Worm (Caenorhabditis elegans) whole organism, late embryonic: Measurements from ENCODE around the gene Y43F8B.10.

Experiments used
- C08G9.2 ChIP-seq: sonication (generic microtip); optimal IDR thresholded peaks from 2 replicates; lab custom pipeline; 2016; ENCODE audit warnings: mild to moderate bottlenecking, missing genetic modification characterization, moderate library complexity, missing compliant biosample characterization
- C38D4.7 ChIP-seq: fragments of 200-800 bp; sonication (Bioruptor generic); optimal IDR thresholded peaks from 2 replicates; lab custom pipeline; 2018; ENCODE audit warnings: mild to moderate bottlenecking, missing genetic modification characterization, moderate library complexity, missing compliant biosample characterization
- F13H6.1 ChIP-seq: sonication (generic microtip); optimal IDR thresholded peaks from 2 replicates; lab custom pipeline; 2016; ENCODE audit warnings: missing genetic modification characterization, missing compliant biosample characterization
- K02D7.2 ChIP-seq: sonication (generic microtip); optimal IDR thresholded peaks from 2 replicates; lab custom pipeline; 2017; ENCODE audit warnings: mild to moderate bottlenecking, missing genetic modification characterization, missing compliant biosample characterization
- K09A11.1 ChIP-seq: sonication (generic microtip); optimal IDR thresholded peaks from 2 replicates; lab custom pipeline; 2017; ENCODE audit warnings: antibody characterized with exemption, mild to moderate bottlenecking, missing genetic modification characterization, missing compliant biosample characterization; ENCODE audit not compliant: insufficient read depth
- ama-1 ChIP-seq: fragments of 150-350 bp; optimal IDR thresholded peaks from 2 replicates; lab custom pipeline; 2014
- ceh-14 ChIP-seq: sonication (generic microtip); optimal IDR thresholded peaks from 2 replicates; lab custom pipeline; 2016; ENCODE audit warnings: missing genotype, missing genetic modification characterization, missing compliant biosample characterization
- ceh-18 ChIP-seq: sonication (generic microtip); optimal IDR thresholded peaks from 2 replicates; lab custom pipeline; 2016; ENCODE audit warnings: missing genetic modification characterization, missing compliant biosample characterization
- ceh-2 ChIP-seq: sonication (generic microtip); optimal IDR thresholded peaks from 2 replicates; lab custom pipeline; 2016; ENCODE audit warnings: missing genotype, missing genetic modification characterization, missing compliant biosample characterization
- ceh-22 ChIP-seq: sonication (generic microtip); optimal IDR thresholded peaks from 2 replicates; lab custom pipeline; 2017; ENCODE audit warnings: missing biosample characterization, missing genetic modification characterization
- ceh-24 ChIP-seq: sonication (generic microtip); optimal IDR thresholded peaks from 2 replicates; lab custom pipeline; 2016; ENCODE audit warnings: mild to moderate bottlenecking, missing genetic modification characterization, missing compliant biosample characterization
- ceh-45 ChIP-seq: fragments of 200-800 bp; sonication (Bioruptor generic); IDR thresholded peaks from 2 replicates; pipeline ENCODE4 v1.3.6; 2022; ENCODE audit warnings: missing genetic modification reagents, missing genetic modification characterization, missing compliant biosample characterization
- ceh-6 ChIP-seq: fragments of 200-800 bp; sonication (Bioruptor generic); optimal IDR thresholded peaks from 2 replicates; lab custom pipeline; 2018; ENCODE audit warnings: mild to moderate bottlenecking, missing genetic modification characterization, missing compliant biosample characterization
- ceh-9 ChIP-seq: sonication (generic microtip); optimal IDR thresholded peaks from 2 replicates; lab custom pipeline; 2016; ENCODE audit warnings: mild to moderate bottlenecking, missing genetic modification characterization, inconsistent platforms, missing compliant biosample characterization
- dmd-4 ChIP-seq: sonication (generic microtip); optimal IDR thresholded peaks from 2 replicates; lab custom pipeline; 2016; ENCODE audit warnings: borderline replicate concordance, missing genetic modification characterization, missing compliant biosample characterization
- dve-1 ChIP-seq: sonication (generic microtip); optimal IDR thresholded peaks from 2 replicates; lab custom pipeline; 2017; ENCODE audit warnings: antibody characterized with exemption, mild to moderate bottlenecking, missing genetic modification characterization, missing compliant biosample characterization
- elt-2 ChIP-seq: sonication (generic microtip); optimal IDR thresholded peaks from 2 replicates; lab custom pipeline; 2016; ENCODE audit warnings: missing genetic modification reagents, missing genetic modification characterization, missing compliant biosample characterization
- elt-4 ChIP-seq: sonication (generic microtip); optimal IDR thresholded peaks from 2 replicates; lab custom pipeline; 2016; ENCODE audit warnings: missing genetic modification characterization, missing compliant biosample characterization
- ets-4 ChIP-seq: sonication (generic microtip); optimal IDR thresholded peaks from 2 replicates; lab custom pipeline; 2016; ENCODE audit warnings: missing genetic modification characterization, missing compliant biosample characterization
- fax-1 ChIP-seq: sonication (generic microtip); optimal IDR thresholded peaks from 2 replicates; lab custom pipeline; 2016; ENCODE audit warnings: missing genotype, missing genetic modification characterization, missing compliant biosample characterization
- fkh-6 ChIP-seq: sonication (generic microtip); optimal IDR thresholded peaks from 2 replicates; lab custom pipeline; 2016; ENCODE audit warnings: missing genetic modification characterization, missing compliant biosample characterization
- hlh-13 ChIP-seq: fragments of 200-800 bp; sonication (Bioruptor generic); optimal IDR thresholded peaks from 2 replicates; lab custom pipeline; 2018; ENCODE audit warnings: mild to moderate bottlenecking, missing genetic modification characterization, missing compliant biosample characterization
- hlh-30 ChIP-seq: sonication (generic microtip); optimal IDR thresholded peaks from 2 replicates; lab custom pipeline; 2017; ENCODE audit warnings: antibody characterized with exemption, missing genetic modification characterization, missing compliant biosample characterization; ENCODE audit not compliant: insufficient read depth
- hlh-8 ChIP-seq: sonication (generic microtip); optimal IDR thresholded peaks from 2 replicates; lab custom pipeline; 2016; ENCODE audit warnings: missing genotype, missing genetic modification characterization, missing compliant biosample characterization
- lim-6 ChIP-seq: sonication (generic microtip); optimal IDR thresholded peaks from 2 replicates; lab custom pipeline; 2016; ENCODE audit warnings: missing genetic modification characterization, missing compliant biosample characterization
- madf-2 ChIP-seq: sonication (generic microtip); optimal IDR thresholded peaks from 2 replicates; lab custom pipeline; 2017; ENCODE audit warnings: missing genetic modification characterization, missing compliant biosample characterization
- nfya-1 ChIP-seq: sonication (generic microtip); optimal IDR thresholded peaks from 2 replicates; lab custom pipeline; 2017; ENCODE audit warnings: missing genetic modification characterization, mild to moderate bottlenecking, missing compliant biosample characterization, antibody characterized with exemption, moderate library complexity
- nhr-11 ChIP-seq: fragments of 150-350 bp; optimal IDR thresholded peaks from 2 replicates; lab custom pipeline; 2014; ENCODE audit warnings: missing biosample characterization, missing genetic modification characterization
- npax-4 ChIP-seq: sonication (generic microtip); optimal IDR thresholded peaks from 2 replicates; lab custom pipeline; 2016; ENCODE audit warnings: missing genetic modification characterization, missing compliant biosample characterization
- odd-2 ChIP-seq: sonication (generic microtip); optimal IDR thresholded peaks from 2 replicates; lab custom pipeline; 2017; ENCODE audit warnings: antibody characterized with exemption, mild to moderate bottlenecking, missing genetic modification characterization, missing compliant biosample characterization
- pag-3 ChIP-seq: sonication (generic microtip); optimal IDR thresholded peaks from 2 replicates; lab custom pipeline; 2016; ENCODE audit warnings: missing compliant biosample characterization, missing genetic modification characterization, borderline replicate concordance
- pha-2 ChIP-seq: sonication (generic microtip); optimal IDR thresholded peaks from 2 replicates; lab custom pipeline; 2017; ENCODE audit warnings: mild to moderate bottlenecking, missing genetic modification characterization, missing compliant biosample characterization
- ref-2 ChIP-seq: sonication (generic microtip); optimal IDR thresholded peaks from 2 replicates; lab custom pipeline; 2016; ENCODE audit warnings: missing genetic modification characterization, missing compliant biosample characterization
- rnt-1 ChIP-seq: sonication (generic microtip); optimal IDR thresholded peaks from 2 replicates; lab custom pipeline; 2016; ENCODE audit warnings: missing genetic modification characterization, missing compliant biosample characterization
- sox-4 ChIP-seq: sonication (generic microtip); optimal IDR thresholded peaks from 2 replicates; lab custom pipeline; 2017; ENCODE audit warnings: mild to moderate bottlenecking, missing genetic modification characterization, inconsistent platforms, missing compliant biosample characterization
- syd-9 ChIP-seq: sonication (generic microtip); optimal IDR thresholded peaks from 2 replicates; lab custom pipeline; 2016; ENCODE audit warnings: mild to moderate bottlenecking, missing genetic modification characterization, moderate library complexity, missing compliant biosample characterization
- tbx-2 ChIP-seq: sonication (generic microtip); optimal IDR thresholded peaks from 2 replicates; lab custom pipeline; 2016; ENCODE audit warnings: missing genetic modification characterization, missing compliant biosample characterization
- tbx-7 ChIP-seq: sonication (generic microtip); optimal IDR thresholded peaks from 2 replicates; lab custom pipeline; 2016; ENCODE audit warnings: missing genotype, missing genetic modification characterization, missing compliant biosample characterization
- ttx-3 ChIP-seq: sonication (generic microtip); optimal IDR thresholded peaks from 2 replicates; lab custom pipeline; 2016; ENCODE audit warnings: missing genetic modification reagents, missing genetic modification characterization, missing compliant biosample characterization
- unc-3 ChIP-seq, 2 experiments: fragments of 200-800 bp in 1 of 2; sonication (Bioruptor generic) in 1 of 2; sonication (generic microtip) in 1 of 2; conservative IDR thresholded peaks in 1 of 2; optimal IDR thresholded peaks in 1 of 2; 2 replicates each; pipeline versions ENCODE4 v1.3.6 to Lab custom; 2016 to 2022; ENCODE audit warnings: missing compliant biosample characterization in 2 of 2, missing genetic modification characterization in 2 of 2, missing genetic modification reagents in 1 of 2
- unc-55 ChIP-seq: sonication (generic microtip); optimal IDR thresholded peaks from 2 replicates; lab custom pipeline; 2017; ENCODE audit warnings: missing biosample characterization, missing genetic modification reagents, missing genetic modification characterization
- unc-86 ChIP-seq: sonication (generic microtip); optimal IDR thresholded peaks from 2 replicates; lab custom pipeline; 2016; ENCODE audit warnings: missing genetic modification characterization, missing compliant biosample characterization
- zip-5 ChIP-seq: sonication (generic microtip); optimal IDR thresholded peaks from 2 replicates; lab custom pipeline; 2016; ENCODE audit warnings: missing genetic modification characterization, missing compliant biosample characterization

Y43F8B.10 gene

DNA sequence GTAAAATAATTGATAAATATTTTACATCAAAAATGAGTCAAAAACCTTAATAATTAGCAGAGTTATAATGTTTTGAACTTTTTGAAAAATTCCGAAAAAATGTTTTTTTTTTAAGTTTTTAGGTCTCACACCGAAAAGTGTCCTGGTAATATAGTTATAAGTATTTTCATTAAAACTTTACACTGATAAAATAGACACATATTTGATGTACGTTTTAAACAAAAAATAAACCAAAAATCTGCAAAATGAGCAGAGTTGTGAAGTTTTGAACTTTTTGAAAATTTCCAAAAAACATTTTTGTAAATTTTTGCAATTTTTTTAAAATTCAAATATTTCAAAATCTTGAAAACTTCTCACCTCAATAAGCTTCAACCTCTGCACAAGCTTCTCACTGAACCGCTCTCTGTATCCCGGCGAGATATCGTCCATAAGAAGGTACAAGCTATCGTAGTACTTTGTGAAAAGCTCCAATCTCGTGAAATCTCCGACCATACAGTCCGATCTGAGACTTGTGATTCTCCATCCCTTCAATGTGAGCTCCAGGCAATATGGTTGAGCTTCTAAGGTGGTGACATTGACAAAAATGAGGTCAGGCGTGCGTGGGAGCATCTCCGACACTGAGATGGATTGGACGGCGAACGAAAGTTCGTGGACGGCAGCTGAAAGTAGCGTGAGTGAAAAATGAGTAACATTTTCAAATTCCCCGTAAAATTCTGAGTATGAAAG, 46.5 kb downstream of the Y43F8B.10 start:
- TF ChIP-seq ama-1 (lab: Kevin White, UChicago): peak; percentile 39
- no peak for TF ChIP-seq npax-4 (tag; lab: Kevin White, UChicago)
- no peak for TF ChIP-seq nfya-1
- TF ChIP-seq ceh-6 (GFP tag; lab: Kevin White, UChicago): no peak

- peak; percentile 11 for TF ChIP-seq ceh-6 (GFP tag; lab: Kevin White, UChicago)
- no peak for TF ChIP-seq ceh-24
- peak; percentile 22 for TF ChIP-seq elt-2
Measured at ce11 chrV:19521351-19522278, 47.4 kb downstream of the Y43F8B.10 start.

- TF ChIP-seq unc-55 (GFP tag; lab: Kevin White, UChicago): peak; percentile 100
- TF ChIP-seq ceh-18 (tag; lab: Kevin White, UChicago): peak; percentile 69
- TF ChIP-seq syd-9: peak; percentile 42
- no peak for TF ChIP-seq unc-86
- peak; percentile 68 for TF ChIP-seq dve-1 (tag; lab: Kevin White, UChicago)
- TF ChIP-seq ceh-22 (tag; lab: Kevin White, UChicago): no peak
- TF ChIP-seq fkh-6 (tag; lab: Kevin White, UChicago): no peak
- TF ChIP-seq pag-3: peak; percentile 11
- TF ChIP-seq C38D4.7 (GFP tag; lab: Kevin White, UChicago): peak; percentile 60
- peak; percentile 92 for TF ChIP-seq nfya-1
- TF ChIP-seq ceh-45 (GFP tag; lab: Robert Waterston, UW): no peak
- no peak for TF ChIP-seq F13H6.1 (tag; lab: Kevin White, UChicago)
- no peak for TF ChIP-seq lim-6
- TF ChIP-seq ceh-14: peak; percentile 58
- TF ChIP-seq K02D7.2 (tag; lab: Kevin White, UChicago): peak; percentile 51
- 0 out of 2 replicates have a peak, but pooled peaks have one; percentile 47 for TF ChIP-seq unc-3 (GFP tag; conservative IDR thresholded peaks at IDR 0.05; lab: Robert Waterston, UW)
- TF ChIP-seq unc-3 (tag; optimal IDR thresholded peaks at IDR 0.05; lab: Kevin White, UChicago): peak; percentile 62
- TF ChIP-seq C08G9.2 (tag; lab: Kevin White, UChicago): peak; percentile 57
- peak; percentile 4 for TF ChIP-seq hlh-8 (tag; lab: Kevin White, UChicago)
- TF ChIP-seq npax-4 (tag; lab: Kevin White, UChicago): no peak
- TF ChIP-seq hlh-13 (GFP tag; lab: Kevin White, UChicago): peak; percentile 43
- peak; percentile 21 for TF ChIP-seq sox-4
- TF ChIP-seq pha-2 (tag; lab: Kevin White, UChicago): peak; percentile 90
- TF ChIP-seq tbx-2: peak; percentile 76
- TF ChIP-seq odd-2 (tag; lab: Kevin White, UChicago): no peak
- no peak for TF ChIP-seq ceh-9 (tag; lab: Kevin White, UChicago)
- TF ChIP-seq elt-4 (tag; lab: Kevin White, UChicago): no peak
- no peak for TF ChIP-seq nhr-11 (tag; lab: Kevin White, UChicago)
- peak; percentile 63 for TF ChIP-seq madf-2
- no peak for TF ChIP-seq ets-4
- peak; percentile 37 for TF ChIP-seq dmd-4 (tag; lab: Kevin White, UChicago)
- no peak for TF ChIP-seq K09A11.1
- TF ChIP-seq ref-2 (tag; lab: Kevin White, UChicago): peak; percentile 90
- peak; percentile 43 for TF ChIP-seq ceh-2
- no peak for TF ChIP-seq zip-5 (tag; lab: Kevin White, UChicago)
- TF ChIP-seq fax-1 (tag; lab: Kevin White, UChicago): no peak
- peak; percentile 76 for TF ChIP-seq rnt-1 (tag; lab: Kevin White, UChicago)
- peak; percentile 56 for TF ChIP-seq hlh-30 (tag; lab: Kevin White, UChicago)
- peak; percentile 40 for TF ChIP-seq tbx-7 (tag; lab: Kevin White, UChicago)
- TF ChIP-seq ttx-3: no peak
Measured at ce11 chrV:19522551-19523137, 48.4 kb downstream of the Y43F8B.10 start.
